Fruit fly (Drosophila melanogaster): ENCODE data around the gene sals.

Gene sals

dm6 chr3R:11454210-11454904 is 2.8 kb upstream of the sals start (continued):
- TF ChIP-seq topi (GFP tag; optimal IDR thresholded peaks at IDR 0.05) = peak; percentile 70
- TF ChIP-seq dac (GFP tag; optimal IDR thresholded peaks at IDR 0.05) = peak; percentile 42
- TF ChIP-seq dsx (GFP tag; optimal IDR thresholded peaks at IDR 0.05; ENCODE audit: poor library complexity, severe bottlenecking) = no peak
- TF ChIP-seq fkh (GFP tag; optimal IDR thresholded peaks at IDR 0.05) = peak; percentile 90
- TF ChIP-seq CG3919 (GFP tag; optimal IDR thresholded peaks at IDR 0.05) = peak; percentile 45
- TF ChIP-seq pdm3 (GFP tag; optimal IDR thresholded peaks at IDR 0.05) = peak; percentile 52
- peak; percentile 43; the same call in 1 of the 3 replicates for TF ChIP-seq CG6163 (GFP tag; IDR thresholded peaks at IDR 0.05)
- TF ChIP-seq Hr38 (GFP tag; optimal IDR thresholded peaks at IDR 0.05) = no peak
- no peak for TF ChIP-seq CG6854 (GFP tag; optimal IDR thresholded peaks at IDR 0.05)
- peak; percentile 8 for TF ChIP-seq CG16779 (tag; optimal IDR thresholded peaks at IDR 0.05)
- TF ChIP-seq Eip78C (GFP tag) = peak; percentile 83
- TF ChIP-seq CG3032 (tag; optimal IDR thresholded peaks at IDR 0.05) = no peak
- TF ChIP-seq CG31627 (GFP tag; optimal IDR thresholded peaks at IDR 0.05) = peak; percentile 72
- TF ChIP-seq lz (GFP tag; optimal IDR thresholded peaks at IDR 0.05) = peak; percentile 76
- TF ChIP-seq Sox14 (GFP tag; optimal IDR thresholded peaks at IDR 0.05) = peak; percentile 49
- TF ChIP-seq cyc (GFP tag; optimal IDR thresholded peaks at IDR 0.05) = peak; percentile 68
- no peak for TF ChIP-seq Ets96B (tag; optimal IDR thresholded peaks at IDR 0.05)
- TF ChIP-seq CG32006 (GFP tag; optimal IDR thresholded peaks at IDR 0.05) = peak; percentile 74

dm6 chr3R:11452041-11452440 is 450 bp upstream of the sals start:
- TF ChIP-seq CG32006 (GFP tag; optimal IDR thresholded peaks at IDR 0.05) = peak; percentile 12
- TF ChIP-seq Sox14 (GFP tag; optimal IDR thresholded peaks at IDR 0.05) = no peak
- no peak for TF ChIP-seq Smox (GFP tag; optimal IDR thresholded peaks at IDR 0.05)
- peak; percentile 24 for TF ChIP-seq Eip78C (GFP tag)
- TF ChIP-seq svp (GFP tag) = peak; percentile 94
- peak; percentile 7 for TF ChIP-seq fkh (GFP tag; optimal IDR thresholded peaks at IDR 0.05)

dm6 chr3R:11449688-11450087 is 1.9 kb downstream of the sals start:
- TF ChIP-seq CG6276 (GFP tag; optimal IDR thresholded peaks at IDR 0.05) (no peak), CG7368 (GFP tag; optimal IDR thresholded peaks at IDR 0.05) (no peak), eg (GFP tag; IDR thresholded peaks at IDR 0.05) (peak; percentile 36; the same call in 1 of the 3 replicates), ss (GFP tag; optimal IDR thresholded peaks at IDR 0.05) (peak in 1 of 2 experiments; percentile 58), fkh (GFP tag; optimal IDR thresholded peaks at IDR 0.05) (no peak), vri (GFP tag; optimal IDR thresholded peaks at IDR 0.05) (peak; percentile 0), CG3032 (tag; optimal IDR thresholded peaks at IDR 0.05) (no peak), CG6854 (GFP tag; optimal IDR thresholded peaks at IDR 0.05) (peak; percentile 52), CG4318 (GFP tag; optimal IDR thresholded peaks at IDR 0.05) (no peak), Sox102F (GFP tag; optimal IDR thresholded peaks at IDR 0.05) (peak; percentile 23), CG9139 (GFP tag; optimal IDR thresholded peaks at IDR 0.05) (peak; percentile 54), CG6163 (GFP tag; IDR thresholded peaks at IDR 0.05) (0 out of 3 replicates have a peak, but pooled peaks have one; percentile 9), spab (GFP tag; optimal IDR thresholded peaks at IDR 0.05) (peak; percentile 17), Blimp-1 (GFP tag; optimal IDR thresholded peaks at IDR 0.05) (peak; percentile 71), CG6808 (GFP tag; optimal IDR thresholded peaks at IDR 0.05) (peak; percentile 22), CG31627 (GFP tag; optimal IDR thresholded peaks at IDR 0.05) (no peak), Smox (GFP tag; optimal IDR thresholded peaks at IDR 0.05) (no peak)

- TF ChIP-seq fd85E (GFP tag; optimal IDR thresholded peaks at IDR 0.05) = no peak
- no peak for TF ChIP-seq salr (GFP tag; optimal IDR thresholded peaks at IDR 0.05)
- no peak for TF ChIP-seq CG6808 (GFP tag; optimal IDR thresholded peaks at IDR 0.05)
- no peak for TF ChIP-seq Smox (GFP tag; optimal IDR thresholded peaks at IDR 0.05)
- no peak for TF ChIP-seq CG6276 (GFP tag; optimal IDR thresholded peaks at IDR 0.05)
- no peak for TF ChIP-seq acj6 (GFP tag; optimal IDR thresholded peaks at IDR 0.05)
- TF ChIP-seq Sox102F (GFP tag; optimal IDR thresholded peaks at IDR 0.05) = no peak
- no peak for TF ChIP-seq CG6792 (GFP tag; optimal IDR thresholded peaks at IDR 0.05)
- no peak for TF ChIP-seq CG8119 (GFP tag; IDR thresholded peaks at IDR 0.05)
Measured at dm6 chr3R:11441038-11441437, 10.6 kb downstream of the sals start.

Data from whole organism, prepupa.